Worm (Caenorhabditis elegans) whole organism, mixed stage, embryonic: ENCODE data around the gene xtr-1.

ENCODE experiments used
- M03D4.4 ChIP-seq: sonication (generic microtip); optimal IDR thresholded peaks from 2 replicates; lab custom pipeline; 2017; ENCODE audit warnings: mild to moderate bottlenecking, missing genetic modification characterization, missing compliant biosample characterization
- bed-3 ChIP-seq: fragments of 200-800 bp; sonication (Bioruptor generic); optimal IDR thresholded peaks from 3 replicates; lab custom pipeline; 2018; ENCODE audit warnings: mild to moderate bottlenecking, missing genetic modification characterization, moderate library complexity, missing compliant biosample characterization
- blmp-1 ChIP-seq: fragments of 150-350 bp; optimal IDR thresholded peaks from 2 replicates; lab custom pipeline; 2014; ENCODE audit warnings: missing biosample characterization, missing genetic modification characterization
- ceh-43 ChIP-seq: fragments of 200-800 bp; sonication (Bioruptor generic); optimal IDR thresholded peaks from 2 replicates; lab custom pipeline; 2018; ENCODE audit warnings: mild to moderate bottlenecking, missing genetic modification characterization, moderate library complexity, missing compliant biosample characterization
- ceh-83 ChIP-seq: fragments of 200-800 bp; sonication (Bioruptor generic); optimal IDR thresholded peaks from 2 replicates; lab custom pipeline; 2018; ENCODE audit warnings: mild to moderate bottlenecking, missing genetic modification characterization, missing compliant biosample characterization
- cnd-1 ChIP-seq: fragments of 200-800 bp; sonication (Bioruptor generic); optimal IDR thresholded peaks from 2 replicates; lab custom pipeline; 2018; ENCODE audit warnings: mild to moderate bottlenecking, missing genetic modification characterization, missing compliant biosample characterization
- drap-1 ChIP-seq: fragments of 200-800 bp; sonication (Bioruptor generic); optimal IDR thresholded peaks from 3 replicates; lab custom pipeline; 2018; ENCODE audit warnings: mild to moderate bottlenecking, missing genetic modification characterization, missing compliant biosample characterization
- elt-3 ChIP-seq: fragments of 150-350 bp; optimal IDR thresholded peaks from 2 replicates; lab custom pipeline; 2014; ENCODE audit warnings: missing biosample characterization, missing genetic modification characterization
- flh-1 ChIP-seq: fragments of 200-800 bp; sonication (Bioruptor generic); optimal IDR thresholded peaks from 2 replicates; lab custom pipeline; 2018; ENCODE audit warnings: mild to moderate bottlenecking, missing genetic modification characterization, moderate library complexity, missing compliant biosample characterization
- hlh-1 ChIP-seq: fragments of 150-350 bp; optimal IDR thresholded peaks from 2 replicates; lab custom pipeline; 2014; ENCODE audit warnings: missing biosample characterization, missing genetic modification reagents, missing genetic modification characterization
- lin-13 ChIP-seq: fragments of 150-350 bp; optimal IDR thresholded peaks from 2 replicates; lab custom pipeline; 2014; ENCODE audit warnings: missing biosample characterization, missing genetic modification characterization
- lin-32 ChIP-seq: fragments of 200-800 bp; sonication (Bioruptor generic); optimal IDR thresholded peaks from 2 replicates; lab custom pipeline; 2018; ENCODE audit warnings: mild to moderate bottlenecking, missing genetic modification characterization, missing compliant biosample characterization
- lsy-2 ChIP-seq: fragments of 150-350 bp; optimal IDR thresholded peaks from 2 replicates; lab custom pipeline; 2014; ENCODE audit warnings: missing biosample characterization, missing genetic modification characterization
- mep-1 ChIP-seq: fragments of 150-350 bp; optimal IDR thresholded peaks from 2 replicates; lab custom pipeline; 2017; ENCODE audit warnings: missing biosample characterization, missing genetic modification reagents, missing genetic modification characterization, inconsistent platforms
- mls-2 ChIP-seq: sonication (generic microtip); optimal IDR thresholded peaks from 2 replicates; lab custom pipeline; 2016; ENCODE audit warnings: mild to moderate bottlenecking, missing genetic modification characterization, moderate library complexity, missing compliant biosample characterization
- nhr-12 ChIP-seq: fragments of 150-350 bp; optimal IDR thresholded peaks from 2 replicates; lab custom pipeline; 2014; ENCODE audit warnings: missing biosample characterization, missing genetic modification characterization
- nhr-2 ChIP-seq: fragments of 150-350 bp; optimal IDR thresholded peaks from 2 replicates; lab custom pipeline; 2014; ENCODE audit warnings: missing biosample characterization, missing genetic modification characterization
- nhr-28 ChIP-seq: fragments of 150-350 bp; optimal IDR thresholded peaks from 2 replicates; lab custom pipeline; 2014; ENCODE audit warnings: missing biosample characterization, missing genetic modification characterization
- nhr-76 ChIP-seq: sonication (generic microtip); optimal IDR thresholded peaks from 2 replicates; lab custom pipeline; 2017; ENCODE audit warnings: missing biosample characterization, missing genetic modification characterization
- pha-4 ChIP-seq: fragments of 150-350 bp; optimal IDR thresholded peaks from 2 replicates; lab custom pipeline; 2018; ENCODE audit warnings: missing biosample characterization, missing genetic modification reagents, missing genetic modification characterization
- sem-2 ChIP-seq: fragments of 200-800 bp; sonication (Bioruptor generic); optimal IDR thresholded peaks from 2 replicates; lab custom pipeline; 2018; ENCODE audit warnings: mild to moderate bottlenecking, missing genetic modification characterization, missing compliant biosample characterization
- snpc-4 ChIP-seq: fragments of 150-350 bp; optimal IDR thresholded peaks from 2 replicates; lab custom pipeline; 2014; ENCODE audit warnings: missing biosample characterization, missing genetic modification characterization
- sptf-1 ChIP-seq: sonication (generic microtip); optimal IDR thresholded peaks from 2 replicates; lab custom pipeline; 2017; ENCODE audit warnings: mild to moderate bottlenecking, missing genetic modification characterization, moderate library complexity, missing compliant biosample characterization
- unc-120 ChIP-seq: sonication (generic microtip); optimal IDR thresholded peaks from 2 replicates; lab custom pipeline; 2017; ENCODE audit warnings: missing genetic modification characterization, missing compliant biosample characterization; ENCODE audit not compliant: poor library complexity, severe bottlenecking
- unc-39 ChIP-seq: fragments of 150-350 bp; optimal IDR thresholded peaks from 2 replicates; lab custom pipeline; 2014; ENCODE audit warnings: missing biosample characterization, missing genetic modification characterization
- zip-8 ChIP-seq: fragments of 150-350 bp; optimal IDR thresholded peaks from 2 replicates; lab custom pipeline; 2014; ENCODE audit warnings: missing biosample characterization, missing genetic modification characterization
- ztf-11 ChIP-seq: fragments of 150-350 bp; optimal IDR thresholded peaks from 2 replicates; lab custom pipeline; 2014; ENCODE audit warnings: missing biosample characterization, missing genetic modification characterization

Gene xtr-1

DNA sequence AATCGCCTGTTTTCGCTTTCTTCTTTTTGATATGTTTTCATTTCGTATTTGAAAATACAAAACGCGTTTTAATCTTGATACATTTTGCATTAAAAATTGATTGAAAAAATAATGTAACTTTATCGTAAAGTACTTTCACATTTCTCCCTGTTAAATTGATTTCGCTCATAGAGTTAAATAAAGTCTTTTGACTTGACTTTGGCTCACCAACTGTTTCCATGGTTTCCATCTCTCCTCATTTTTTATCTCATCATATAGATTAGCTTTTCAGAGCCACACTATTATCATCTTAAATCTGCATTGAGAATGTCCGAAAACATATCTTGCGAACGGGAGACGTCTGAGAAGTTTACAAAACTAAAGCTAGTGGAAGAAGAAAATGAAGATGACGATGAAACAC is 10.7 kb downstream of the xtr-1 start, which contains the start of gene F54F7.10:
F54F7.10 (plus strand) TSS at position 301 of the 400 bp plus-strand sequence.
- no peak for TF ChIP-seq mls-2 (tag; lab: Kevin White, UChicago)
- no peak for TF ChIP-seq lsy-2 (tag; lab: Kevin White, UChicago)
- no peak for TF ChIP-seq nhr-12 (tag; lab: Kevin White, UChicago)
- no peak for TF ChIP-seq lin-13

DNA sequence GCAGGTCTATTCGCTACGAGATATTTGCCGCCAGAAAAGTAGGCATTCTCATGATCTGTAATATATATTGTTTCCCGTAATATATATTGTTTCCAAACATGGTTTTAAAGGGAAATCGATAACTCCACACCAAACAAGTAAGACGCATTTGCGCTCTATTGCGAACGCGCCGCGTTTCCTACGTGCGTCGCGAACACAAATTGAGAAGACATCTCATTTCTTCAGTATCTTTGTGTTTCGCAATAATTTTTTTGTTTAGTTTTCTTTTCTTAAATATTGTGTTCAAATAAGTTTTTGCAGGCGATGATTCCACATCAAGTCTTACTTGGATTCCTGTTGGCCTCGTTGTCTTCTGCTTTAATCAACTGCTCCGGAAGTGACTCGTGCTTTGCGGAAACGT is 12.5 kb downstream of the xtr-1 start, which contains the start of gene F54F7.6:
F54F7.6 (plus strand) TSS at position 301 of the 400 bp plus-strand sequence.
- no peak for TF ChIP-seq lin-32 (GFP tag; lab: Kevin White, UChicago)
- TF ChIP-seq sptf-1 (tag; lab: Kevin White, UChicago), result no peak
- TF ChIP-seq ztf-11 (tag; lab: Kevin White, UChicago), result no peak
- no peak for TF ChIP-seq bed-3 (GFP tag; lab: Kevin White, UChicago)
- TF ChIP-seq nhr-28 (tag; lab: Kevin White, UChicago), result no peak

DNA sequence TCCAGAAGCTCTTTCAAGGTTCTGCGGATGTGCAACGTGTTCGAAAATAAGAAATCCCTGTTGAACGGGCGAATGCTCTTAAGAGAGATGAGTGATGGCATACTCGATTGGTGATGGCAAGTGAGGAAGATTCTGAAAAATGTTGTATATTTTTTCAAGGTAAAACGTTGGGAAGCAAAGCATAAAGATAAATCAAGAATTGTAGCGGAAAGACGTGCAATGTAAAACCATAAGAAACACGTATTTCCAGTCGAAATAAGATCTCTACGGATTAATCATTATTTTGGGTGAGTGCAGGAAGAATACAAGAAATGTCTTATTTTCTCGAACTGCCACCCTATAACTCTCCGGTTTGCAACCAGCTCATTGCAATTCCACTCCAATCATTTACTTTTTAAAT is 16.7 kb downstream of the xtr-1 start, which contains the start of gene dot-1.2:
dot-1.2 (minus strand) TSS at position 101 of the 400 bp plus-strand sequence.
- TF ChIP-seq pha-4 (tag; lab: Kevin White, UChicago), result no peak
- TF ChIP-seq nhr-76 (tag; lab: Kevin White, UChicago), result no peak
- no peak for TF ChIP-seq drap-1 (GFP tag; lab: Kevin White, UChicago)
- TF ChIP-seq bed-3 (GFP tag; lab: Kevin White, UChicago), result no peak
- TF ChIP-seq cnd-1, result no peak
- TF ChIP-seq sptf-1 (tag; lab: Kevin White, UChicago), result no peak
- no peak for TF ChIP-seq lin-32 (GFP tag; lab: Kevin White, UChicago)
- no peak for TF ChIP-seq blmp-1
- no peak for TF ChIP-seq hlh-1 (tag; lab: Kevin White, UChicago)
- no peak for TF ChIP-seq M03D4.4

DNA sequence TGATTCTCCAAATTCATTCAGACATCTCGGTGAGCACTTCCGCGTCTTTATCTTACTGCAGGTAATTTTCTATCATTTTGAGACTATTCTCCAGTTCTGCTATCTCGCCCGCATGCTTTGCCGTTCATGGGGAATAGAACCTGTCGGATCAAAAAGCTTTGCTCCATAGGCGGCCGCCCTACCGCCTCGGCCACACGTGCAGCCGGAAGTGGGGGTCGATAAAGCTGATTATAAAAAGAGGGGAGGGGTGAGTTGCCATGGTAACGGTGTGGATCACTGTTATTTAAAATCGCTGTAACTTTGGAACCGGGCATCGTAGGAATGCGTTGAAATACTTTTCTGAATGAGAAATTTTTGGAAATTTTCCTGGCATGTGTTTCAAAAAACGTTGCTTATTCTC is 17.8 kb downstream of the xtr-1 start:
- TF ChIP-seq mep-1 (tag; lab: Kevin White, UChicago) (no peak), ceh-83 (GFP tag; lab: Kevin White, UChicago) (no peak), drap-1 (GFP tag; lab: Kevin White, UChicago) (no peak), flh-1 (GFP tag; lab: Kevin White, UChicago) (no peak), snpc-4 (no peak)

DNA sequence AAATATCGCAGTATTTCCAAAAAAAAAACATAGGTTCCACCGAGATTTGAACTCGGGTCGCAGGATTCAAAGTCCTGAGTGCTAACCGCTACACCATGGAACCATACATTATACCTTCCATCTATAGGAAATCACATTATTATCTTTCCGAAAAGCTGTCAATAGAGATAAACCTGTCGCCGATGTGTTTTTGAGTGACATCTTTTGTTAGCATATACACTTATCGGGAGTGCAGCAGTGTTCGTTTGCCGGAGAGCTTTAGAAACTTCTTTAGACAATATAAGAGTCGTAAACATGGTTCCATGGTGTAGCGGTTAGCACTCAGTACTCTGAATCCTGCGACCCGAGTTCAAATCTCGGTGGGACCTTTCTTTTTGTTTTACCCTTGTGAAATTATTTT is 19.6 kb downstream of the xtr-1 start:
- TF ChIP-seq sem-2, result no peak
- peak; percentile 4 for TF ChIP-seq ceh-83 (GFP tag; lab: Kevin White, UChicago)

DNA sequence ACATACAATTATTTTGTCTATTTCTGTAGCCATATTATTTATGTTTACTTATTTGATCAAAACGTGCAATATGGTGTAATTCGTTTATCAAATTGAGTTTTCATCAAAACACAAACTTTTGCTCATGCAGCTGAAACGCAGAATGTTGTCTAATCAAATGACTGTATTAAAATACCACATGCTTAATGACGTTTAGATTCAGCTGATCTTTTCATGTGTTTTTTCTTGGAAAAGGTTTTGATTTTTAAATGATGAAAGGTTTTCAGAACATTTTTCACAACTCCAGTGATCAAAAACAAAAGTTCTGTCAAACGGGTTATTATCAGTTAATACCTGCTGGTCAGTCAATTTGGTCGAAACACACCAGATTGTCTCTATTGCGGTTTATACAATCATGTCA is 22.7 kb downstream of the xtr-1 start, which contains the start of gene Y62H9A.1:
Y62H9A.1 (plus strand) TSS at position 282 of the 400 bp plus-strand sequence.
- TF ChIP-seq sptf-1 (tag; lab: Kevin White, UChicago), result no peak
- no peak for TF ChIP-seq nhr-2 (tag; lab: Kevin White, UChicago)
- TF ChIP-seq lsy-2 (tag; lab: Kevin White, UChicago), result no peak
- no peak for TF ChIP-seq lin-13
- no peak for TF ChIP-seq elt-3 (tag; lab: Kevin White, UChicago)
- no peak for TF ChIP-seq pha-4 (tag; lab: Kevin White, UChicago)
- no peak for TF ChIP-seq mep-1 (tag; lab: Kevin White, UChicago)
- TF ChIP-seq, all 35 proteins: peak for 0

DNA sequence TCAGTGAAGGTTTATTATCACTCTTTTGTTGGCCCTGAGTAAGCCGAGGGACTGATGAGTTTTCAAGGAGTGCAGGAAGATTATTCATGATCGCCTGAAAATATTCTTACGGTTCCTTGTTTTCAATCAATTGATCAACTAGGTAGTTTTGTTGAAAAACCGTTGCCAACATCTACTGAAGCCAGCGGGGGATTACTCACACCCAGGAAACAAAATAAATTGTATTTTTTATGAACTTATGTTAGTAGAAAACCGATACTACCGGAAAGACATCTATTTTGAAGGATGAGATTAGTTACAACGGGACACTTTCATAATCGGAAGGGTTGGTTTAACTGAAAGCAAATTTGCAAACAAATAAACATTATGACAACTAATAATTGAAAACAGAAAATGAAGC is 25.5 kb downstream of the xtr-1 start, which contains the start of gene Y62H9A.2:
Y62H9A.2 (minus strand) TSS at position 101 of the 400 bp plus-strand sequence.
- TF ChIP-seq ceh-43 (GFP tag; lab: Kevin White, UChicago) (no peak), unc-39 (tag; lab: Kevin White, UChicago) (no peak), zip-8 (tag; lab: Kevin White, UChicago) (no peak), ztf-11 (tag; lab: Kevin White, UChicago) (no peak), nhr-2 (tag; lab: Kevin White, UChicago) (no peak), bed-3 (GFP tag; lab: Kevin White, UChicago) (no peak), drap-1 (GFP tag; lab: Kevin White, UChicago) (no peak), unc-120 (no peak), ceh-83 (GFP tag; lab: Kevin White, UChicago) (no peak), lin-13 (no peak), hlh-1 (tag; lab: Kevin White, UChicago) (no peak), sptf-1 (tag; lab: Kevin White, UChicago) (no peak), flh-1 (GFP tag; lab: Kevin White, UChicago) (no peak), nhr-12 (tag; lab: Kevin White, UChicago) (no peak), mep-1 (tag; lab: Kevin White, UChicago) (no peak), mls-2 (tag; lab: Kevin White, UChicago) (no peak)
